Worm (Caenorhabditis elegans): ENCODE data around the gene rgs-9.

ce11 chrX:1907009-1907408 lies 8.0 kb upstream of the rgs-9 start:
- no peak for TF ChIP-seq pha-4 (tag; optimal IDR thresholded peaks at IDR 0.05)
- no peak for TF ChIP-seq gei-17 (GFP tag; optimal IDR thresholded peaks at IDR 0.05)
- no peak for TF ChIP-seq Y53G8AR.9 (GFP tag; conservative IDR thresholded peaks at IDR 0.05)
- no peak for TF ChIP-seq aptf-2 (GFP tag; conservative IDR thresholded peaks at IDR 0.05)
- no peak for TF ChIP-seq tlf-1 (GFP tag; optimal IDR thresholded peaks at IDR 0.05)
- no peak for TF ChIP-seq K11D2.4 (GFP tag; IDR thresholded peaks at IDR 0.05)
- TF ChIP-seq attf-3 (GFP tag; conservative IDR thresholded peaks at IDR 0.05) = no peak

Measured in whole organism, young adult.